Worm (Caenorhabditis elegans) whole organism, L2 larva: ENCODE measurements around the gene K10B3.5.

Experiments used
- C34F6.9 ChIP-seq: fragments of 150-350 bp; optimal IDR thresholded peaks from 2 replicates; lab custom pipeline; 2014; ENCODE audit warnings: missing biosample characterization, missing genetic modification characterization
- F13H6.1 ChIP-seq: sonication (generic microtip); optimal IDR thresholded peaks from 2 replicates; lab custom pipeline; 2016; ENCODE audit warnings: missing genetic modification characterization, missing compliant biosample characterization
- Y55F3AM.14 ChIP-seq: fragments of 200-800 bp; sonication (Bioruptor generic); optimal IDR thresholded peaks from 2 replicates; lab custom pipeline; 2018; ENCODE audit warnings: mild to moderate bottlenecking, missing genetic modification characterization, missing compliant biosample characterization
- ZK546.5 ChIP-seq: sonication (generic microtip); optimal IDR thresholded peaks from 2 replicates; lab custom pipeline; 2017; ENCODE audit warnings: missing biosample characterization, missing genetic modification characterization
- ama-1 ChIP-seq: fragments of 150-350 bp; optimal IDR thresholded peaks from 2 replicates; lab custom pipeline; 2018; ENCODE audit warnings: inconsistent platforms
- blmp-1 ChIP-seq: sonication (generic microtip); optimal IDR thresholded peaks from 2 replicates; lab custom pipeline; 2017; ENCODE audit warnings: missing genetic modification characterization, mild to moderate bottlenecking, missing compliant biosample characterization, antibody characterized with exemption, moderate library complexity; ENCODE audit not compliant: insufficient read depth
- ceh-16 ChIP-seq: fragments of 150-350 bp; optimal IDR thresholded peaks from 2 replicates; lab custom pipeline; 2014; ENCODE audit warnings: missing biosample characterization, missing genetic modification characterization
- ceh-82 ChIP-seq: fragments of 150-350 bp; optimal IDR thresholded peaks from 2 replicates; lab custom pipeline; 2014; ENCODE audit warnings: missing biosample characterization, missing genetic modification characterization
- crh-2 ChIP-seq: sonication (generic microtip); optimal IDR thresholded peaks from 2 replicates; lab custom pipeline; 2017; ENCODE audit warnings: missing biosample characterization, missing genetic modification characterization
- egl-27 ChIP-seq: sonication (generic microtip); optimal IDR thresholded peaks from 3 replicates; lab custom pipeline; 2017; ENCODE audit warnings: missing biosample characterization, missing genetic modification reagents, missing genetic modification characterization
- elt-1 ChIP-seq: fragments of 150-350 bp; optimal IDR thresholded peaks from 2 replicates; lab custom pipeline; 2014; ENCODE audit warnings: missing biosample characterization, missing genetic modification characterization
- elt-3 ChIP-seq: sonication (generic microtip); optimal IDR thresholded peaks from 2 replicates; lab custom pipeline; 2017; ENCODE audit warnings: missing biosample characterization, missing genetic modification characterization
- fos-1 ChIP-seq: fragments of 150-350 bp; optimal IDR thresholded peaks from 2 replicates; lab custom pipeline; 2014; ENCODE audit warnings: missing biosample characterization, missing genetic modification characterization
- gmeb-1 ChIP-seq: fragments of 150-350 bp; optimal IDR thresholded peaks from 2 replicates; lab custom pipeline; 2014; ENCODE audit warnings: missing biosample characterization, missing genetic modification characterization
- lin-11 ChIP-seq: fragments of 150-350 bp; sonication (generic microtip); optimal IDR thresholded peaks from 2 replicates; lab custom pipeline; 2014; ENCODE audit warnings: missing biosample characterization, missing genetic modification characterization, inconsistent platforms, mixed read lengths
- lsy-2 ChIP-seq, 2 experiments: fragments of 150-350 bp in 1 of 2; sonication (generic microtip) in 1 of 2; optimal IDR thresholded peaks; 2 replicates each; lab custom pipeline; 2014 to 2017; ENCODE audit warnings: missing biosample characterization in 2 of 2, missing genetic modification characterization in 2 of 2
- mbf-1 ChIP-seq: sonication (generic microtip); optimal IDR thresholded peaks from 2 replicates; lab custom pipeline; 2017; ENCODE audit warnings: missing biosample characterization, missing genetic modification characterization
- nhr-10 ChIP-seq: sonication (generic microtip); optimal IDR thresholded peaks from 2 replicates; lab custom pipeline; 2017; ENCODE audit warnings: missing biosample characterization, missing genetic modification characterization
- nhr-11 ChIP-seq: fragments of 150-350 bp; optimal IDR thresholded peaks from 2 replicates; lab custom pipeline; 2014; ENCODE audit warnings: missing biosample characterization, missing genetic modification characterization
- nhr-12 ChIP-seq: fragments of 150-350 bp; optimal IDR thresholded peaks from 2 replicates; lab custom pipeline; 2014; ENCODE audit warnings: missing biosample characterization, missing genetic modification characterization
- nhr-129 ChIP-seq: fragments of 150-350 bp; optimal IDR thresholded peaks from 2 replicates; lab custom pipeline; 2014; ENCODE audit warnings: missing biosample characterization, missing genetic modification characterization
- nhr-21 ChIP-seq: fragments of 150-350 bp; optimal IDR thresholded peaks from 2 replicates; lab custom pipeline; 2014; ENCODE audit warnings: missing biosample characterization, missing genetic modification characterization
- nhr-77 ChIP-seq: fragments of 150-350 bp; optimal IDR thresholded peaks from 2 replicates; lab custom pipeline; 2014; ENCODE audit warnings: missing biosample characterization, missing genetic modification characterization
- peb-1 ChIP-seq: fragments of 150-350 bp; optimal IDR thresholded peaks from 2 replicates; lab custom pipeline; 2014; ENCODE audit warnings: missing biosample characterization, missing genetic modification characterization
- sma-3 ChIP-seq: sonication (generic microtip); optimal IDR thresholded peaks from 2 replicates; lab custom pipeline; 2016; ENCODE audit warnings: missing genetic modification reagents, missing genetic modification characterization, missing compliant biosample characterization
- sma-9 ChIP-seq, 2 experiments: fragments of 150-350 bp in 1 of 2; sonication (generic microtip) in 1 of 2; optimal IDR thresholded peaks; 2 replicates each; lab custom pipeline; 2014 to 2016; ENCODE audit warnings: missing genetic modification characterization in 2 of 2, mild to moderate bottlenecking in 1 of 2, missing biosample characterization in 1 of 2, missing compliant biosample characterization in 1 of 2, missing genetic modification reagents in 1 of 2, moderate library complexity in 1 of 2
- snpc-4 ChIP-seq: fragments of 150-350 bp; optimal IDR thresholded peaks from 2 replicates; lab custom pipeline; 2014; ENCODE audit warnings: missing biosample characterization, missing genetic modification characterization
- unc-39 ChIP-seq: fragments of 150-350 bp; optimal IDR thresholded peaks from 2 replicates; lab custom pipeline; 2014; ENCODE audit warnings: missing biosample characterization, missing genetic modification characterization
- unc-55 ChIP-seq: fragments of 150-350 bp; sonication (generic microtip); optimal IDR thresholded peaks from 3 replicates; lab custom pipeline; 2014; ENCODE audit warnings: missing biosample characterization, missing genetic modification reagents, missing genetic modification characterization
- unc-62 ChIP-seq: fragments of 150-350 bp; optimal IDR thresholded peaks from 2 replicates; lab custom pipeline; 2014; ENCODE audit warnings: missing biosample characterization, missing genetic modification reagents, missing genetic modification characterization
- zag-1 ChIP-seq: fragments of 150-350 bp; optimal IDR thresholded peaks from 2 replicates; lab custom pipeline; 2014; ENCODE audit warnings: missing biosample characterization, missing genetic modification characterization
- ztf-1 ChIP-seq: fragments of 200-800 bp; sonication (Bioruptor generic); conservative IDR thresholded peaks from 2 replicates; pipeline ENCODE4 v1.3.6; 2022; ENCODE audit warnings: missing genetic modification characterization, missing compliant biosample characterization
- ztf-11 ChIP-seq: sonication (generic microtip); optimal IDR thresholded peaks from 2 replicates; lab custom pipeline; 2017; ENCODE audit warnings: missing biosample characterization, missing genetic modification characterization
- ztf-4 ChIP-seq: fragments of 150-350 bp; optimal IDR thresholded peaks from 2 replicates; lab custom pipeline; 2014; ENCODE audit warnings: missing biosample characterization, missing genetic modification characterization

K10B3.5 gene

DNA sequence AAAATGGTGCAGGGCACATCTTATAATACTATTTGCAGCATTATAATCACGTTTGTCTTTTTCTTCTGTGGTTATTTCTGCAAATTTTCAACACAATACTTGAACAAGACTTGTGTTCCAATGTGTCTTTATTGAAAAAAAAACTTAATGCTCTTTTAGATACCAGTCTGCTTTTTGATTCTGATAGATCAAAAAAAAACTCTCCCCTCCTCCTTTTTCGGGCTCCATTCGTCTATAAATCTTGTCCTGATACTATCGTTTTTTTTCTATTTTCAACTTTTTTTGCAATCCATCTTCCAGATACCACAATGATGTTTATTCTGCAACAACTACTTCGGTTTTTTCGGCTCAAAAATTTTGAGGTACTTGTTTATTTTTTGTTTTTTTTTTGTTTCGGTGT, 25.5 kb downstream of the K10B3.5 start, which contains the start of gene twk-16:
Gene twk-16 (plus strand): TSS at position 301 of the 400 bp plus-strand sequence.
- no peak for TF ChIP-seq peb-1 (tag; lab: Kevin White, UChicago)
- no peak for TF ChIP-seq nhr-10
- no peak for TF ChIP-seq nhr-77 (tag; lab: Kevin White, UChicago)
- no peak for TF ChIP-seq sma-9 (GFP tag; optimal IDR thresholded peaks at IDR 0.05; lab: Kevin White, UChicago)
- no peak for TF ChIP-seq sma-9 (tag; optimal IDR thresholded peaks at IDR 0.05; lab: Kevin White, UChicago)
- TF ChIP-seq crh-2 (tag; lab: Kevin White, UChicago): no peak
- TF ChIP-seq ZK546.5 (tag; lab: Kevin White, UChicago): no peak
- no peak for TF ChIP-seq sma-3 (GFP tag; lab: Kevin White, UChicago)
- TF ChIP-seq nhr-129: no peak
- no peak for TF ChIP-seq elt-3 (tag; lab: Kevin White, UChicago)
- no peak for TF ChIP-seq ama-1 (lab: Kevin White, UChicago)
- TF ChIP-seq ztf-1: no peak
- TF ChIP-seq unc-55 (GFP tag; lab: Kevin White, UChicago): no peak
- no peak for TF ChIP-seq blmp-1
- no peak for TF ChIP-seq ztf-11 (tag; lab: Kevin White, UChicago)
- no peak for TF ChIP-seq gmeb-1 (tag; lab: Kevin White, UChicago)
- no peak for TF ChIP-seq unc-62 (GFP tag; lab: Kevin White, UChicago)
- TF ChIP-seq ztf-4 (tag; lab: Kevin White, UChicago): no peak
- TF ChIP-seq zag-1 (tag; lab: Kevin White, UChicago): no peak
- TF ChIP-seq fos-1 (tag; lab: Kevin White, UChicago): no peak
- TF ChIP-seq Y55F3AM.14: no peak

DNA sequence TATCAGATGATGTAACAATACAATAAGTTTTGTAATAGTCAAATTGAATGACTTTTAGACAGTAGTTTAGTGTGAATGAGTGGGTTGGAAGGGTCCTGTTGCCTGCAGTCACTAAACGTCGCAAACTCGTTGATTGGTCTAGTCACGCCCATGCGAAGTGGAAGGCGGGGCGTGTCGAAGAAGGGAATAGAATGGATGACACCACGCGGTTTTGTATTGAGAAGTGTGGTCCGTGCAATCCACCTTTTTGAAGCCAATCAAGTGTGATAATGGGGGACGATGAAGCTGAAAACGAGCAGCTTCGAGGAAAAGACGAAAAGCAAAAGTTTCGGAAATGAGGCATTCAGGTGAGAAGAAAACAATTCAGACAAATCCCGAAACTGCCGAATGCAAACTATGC, 36.0 kb downstream of the K10B3.5 start, which contains the start of gene ceh-31:
Gene ceh-31 (minus strand): TSS at position 101 of the 400 bp plus-strand sequence.
- TF ChIP-seq ZK546.5 (tag; lab: Kevin White, UChicago): no peak
- TF ChIP-seq, all 48 proteins: peak for 0

- no peak for TF ChIP-seq lin-11 (tag; lab: Kevin White, UChicago)
- no peak for TF ChIP-seq lsy-2 (tag; optimal IDR thresholded peaks at IDR 0.05; lab: Kevin White, UChicago)
- no peak for TF ChIP-seq egl-27 (tag; lab: Kevin White, UChicago)
- no peak for TF ChIP-seq ztf-1
- no peak for TF ChIP-seq ZK546.5 (tag; lab: Kevin White, UChicago)
These were observed 39.2 kb downstream of the K10B3.5 start for ce11 chrX:3067052-3067451.

DNA sequence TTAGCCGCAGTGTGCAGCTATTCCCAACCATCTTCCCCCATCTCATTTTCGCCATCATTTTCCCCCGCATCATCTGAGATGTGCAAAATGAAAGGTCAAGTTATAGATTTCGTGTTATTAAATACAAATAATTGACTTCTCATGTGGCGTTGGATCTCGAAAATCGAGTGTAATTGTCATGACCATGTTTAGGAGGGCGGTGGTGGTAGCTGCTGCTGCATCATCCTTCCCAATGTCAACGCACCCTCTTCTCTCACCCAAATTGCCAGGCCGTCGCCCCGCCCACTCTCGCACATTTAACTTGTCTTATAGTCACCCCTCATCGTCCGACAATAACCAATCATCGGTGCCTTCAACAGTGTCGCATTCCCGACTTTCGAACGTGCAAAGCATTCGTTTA, 43.0 kb downstream of the K10B3.5 start, which contains the start of gene ceh-30:
Gene ceh-30 (plus strand): TSS at position 301 of the 400 bp plus-strand sequence.
- no peak for TF ChIP-seq zag-1 (tag; lab: Kevin White, UChicago)
- TF ChIP-seq C34F6.9: no peak
- TF ChIP-seq mbf-1: no peak

- no peak for TF ChIP-seq F13H6.1 (tag; lab: Kevin White, UChicago)
- no peak for TF ChIP-seq ceh-16 (tag; lab: Kevin White, UChicago)
- no peak for TF ChIP-seq unc-55 (GFP tag; lab: Kevin White, UChicago)
- no peak for TF ChIP-seq lin-11 (tag; lab: Kevin White, UChicago)
- TF ChIP-seq sma-9 (GFP tag; optimal IDR thresholded peaks at IDR 0.05; lab: Kevin White, UChicago): no peak
- TF ChIP-seq sma-9 (tag; optimal IDR thresholded peaks at IDR 0.05; lab: Kevin White, UChicago): no peak
- TF ChIP-seq unc-39: no peak
- TF ChIP-seq, all 48 proteins: peak for 0
These were observed 44.6 kb downstream of the K10B3.5 start for ce11 chrX:3061698-3062097.

DNA sequence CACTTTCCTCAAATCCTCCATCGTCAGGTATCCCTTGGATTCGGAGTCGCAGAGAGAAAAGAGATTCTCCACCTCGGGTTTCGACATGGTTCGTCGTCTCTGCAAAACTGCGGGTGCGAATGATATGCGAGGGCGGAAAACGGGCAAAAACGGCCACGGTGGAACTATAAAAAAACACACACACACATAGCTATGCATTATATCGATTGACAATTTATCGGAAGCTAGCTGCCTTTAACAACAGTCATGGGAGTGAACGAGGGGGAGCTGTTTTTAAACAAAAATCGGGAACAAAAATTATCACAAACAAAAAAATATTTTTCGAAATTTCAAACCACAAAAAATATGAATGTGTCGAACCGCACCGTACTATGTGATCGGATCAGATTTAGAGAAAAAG, 47.0 kb downstream of the K10B3.5 start, which contains the start of gene rsef-1:
Gene rsef-1 (minus strand): TSS at position 101 of the 400 bp plus-strand sequence.
- TF ChIP-seq snpc-4 (tag; lab: Kevin White, UChicago) (no peak), nhr-11 (tag; lab: Kevin White, UChicago) (no peak), nhr-21 (tag; lab: Kevin White, UChicago) (no peak), ceh-82 (no peak), elt-1 (no peak), nhr-77 (tag; lab: Kevin White, UChicago) (no peak), nhr-12 (tag; lab: Kevin White, UChicago) (no peak), C34F6.9 (no peak), F13H6.1 (tag; lab: Kevin White, UChicago) (no peak)
